Worm (Caenorhabditis elegans) whole organism, L3 larva: ENCODE measurements around the gene C02G6.3.

Experiments used
- jun-1 ChIP-seq: fragments of 150-350 bp; optimal IDR thresholded peaks from 2 replicates; lab custom pipeline; 2014; ENCODE audit warnings: missing biosample characterization, missing genetic modification reagents, missing genetic modification characterization
- nhr-11 ChIP-seq: fragments of 150-350 bp; optimal IDR thresholded peaks from 2 replicates; lab custom pipeline; 2014; ENCODE audit warnings: missing biosample characterization, missing genetic modification characterization
- nhr-77 ChIP-seq: fragments of 150-350 bp; optimal IDR thresholded peaks from 2 replicates; lab custom pipeline; 2014; ENCODE audit warnings: missing biosample characterization, missing genetic modification characterization
- unc-62 ChIP-seq: fragments of 150-350 bp; sonication (generic microtip); optimal IDR thresholded peaks from 4 replicates; lab custom pipeline; 2014; ENCODE audit warnings: missing biosample characterization, missing genetic modification reagents, missing genetic modification characterization
- zag-1 ChIP-seq: fragments of 150-350 bp; optimal IDR thresholded peaks from 2 replicates; lab custom pipeline; 2014; ENCODE audit warnings: missing biosample characterization, missing genetic modification characterization

ce11 chrV:5838576-5839366, 41.4 kb upstream of the C02G6.3 start, which contains the start of gene F26F12.2:
- TF ChIP-seq nhr-77 (tag; lab: Kevin White, UChicago) (no peak), zag-1 (tag; lab: Kevin White, UChicago) (no peak), unc-62 (no peak), jun-1 (tag; lab: Kevin White, UChicago) (peak; percentile 4), nhr-11 (tag; lab: Kevin White, UChicago) (no peak)
